Worm (Caenorhabditis elegans): Measurements from ENCODE around the gene D1014.4.

DNA sequence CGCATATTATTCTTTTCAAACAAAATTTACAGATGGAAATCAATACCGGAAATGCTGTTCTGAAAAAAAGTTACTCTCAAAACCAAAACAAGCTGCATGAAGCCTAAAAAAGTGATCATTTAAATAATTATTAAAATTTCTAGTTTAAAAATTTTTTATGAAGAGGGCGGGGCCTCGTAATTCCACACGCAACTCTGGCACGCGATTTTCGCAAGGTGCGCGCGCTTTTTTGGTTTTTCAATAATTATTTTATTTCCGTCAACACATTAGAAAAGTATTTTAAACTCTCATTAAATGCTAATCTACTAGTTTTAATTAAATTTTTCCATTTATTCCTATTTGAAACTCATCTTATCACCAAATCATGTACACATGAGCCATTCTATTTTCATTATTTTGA lies 3.3 kb upstream of the D1014.4 start:
- TF ChIP-seq fkh-10 (GFP tag; optimal IDR thresholded peaks at IDR 0.05), result no peak
- TF ChIP-seq ama-1 (optimal IDR thresholded peaks at IDR 0.05), result no peak
